Fruit fly (Drosophila melanogaster): ENCODE measurements around the gene Grl65a.

DNA sequence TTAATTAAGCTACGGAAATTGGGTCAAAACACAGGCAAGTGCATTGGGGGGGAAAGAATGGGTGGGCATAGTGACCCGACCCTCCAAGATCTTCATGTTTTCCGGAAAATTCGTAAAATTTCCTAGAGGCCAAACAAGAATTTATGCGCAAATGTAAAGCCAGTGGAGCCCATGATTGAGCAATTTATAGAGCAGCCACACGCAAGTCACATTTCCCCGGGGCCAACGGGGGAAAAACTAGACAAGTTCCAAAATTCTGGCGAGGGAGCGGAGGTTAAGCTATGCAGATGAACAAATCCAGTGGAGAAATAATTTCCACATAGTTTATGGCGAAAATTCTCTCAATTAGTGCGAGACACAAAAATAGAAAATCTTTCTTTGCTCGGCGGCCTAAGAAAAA lies 29.7 kb upstream of the Grl65a start:
- TF ChIP-seq psq (optimal IDR thresholded peaks at IDR 0.05) = no peak
- TF ChIP-seq CG8478 (optimal IDR thresholded peaks at IDR 0.05) = no peak
- TF ChIP-seq pan (optimal IDR thresholded peaks at IDR 0.05) = no peak
- TF ChIP-seq EcR (GFP tag; optimal IDR thresholded peaks at IDR 0.05) = no peak
- no peak for TF ChIP-seq usp (GFP tag; optimal IDR thresholded peaks at IDR 0.05)

All from whole organism.